Fruit fly (Drosophila melanogaster): ENCODE results near the gene Pten.

The Pten gene

DNA sequence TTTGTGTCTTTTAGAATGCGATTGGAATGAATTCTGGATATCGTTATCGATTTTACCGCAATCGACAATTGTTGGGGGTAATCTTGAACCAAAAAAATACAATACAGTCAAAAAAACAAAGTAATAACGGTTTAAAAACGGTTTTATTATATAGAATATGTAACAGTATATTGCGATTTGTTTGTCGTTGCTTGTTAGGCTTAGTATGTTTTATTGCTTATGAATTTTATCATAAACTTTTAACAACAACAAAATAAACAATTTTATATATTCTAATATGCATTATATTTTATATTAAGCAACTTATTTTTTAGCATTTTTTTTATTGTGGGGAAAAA is 38.9 kb upstream of the Pten start, which contains the start of gene CYLD (continued):
- no peak for TF ChIP-seq dimm (GFP tag; IDR thresholded peaks at IDR 0.05)
- no peak for TF ChIP-seq Rx (GFP tag; IDR thresholded peaks at IDR 0.05)
- TF ChIP-seq hb (GFP tag; IDR thresholded peaks at IDR 0.05; ENCODE audit: partially characterized antibody), result no peak
- peak; percentile 58 for TF ChIP-seq CG13894 (tag; optimal IDR thresholded peaks at IDR 0.05)
- no peak for TF ChIP-seq CG2199 (GFP tag; IDR thresholded peaks at IDR 0.05)
- TF ChIP-seq kni (GFP tag; optimal IDR thresholded peaks at IDR 0.05), result no peak
- TF ChIP-seq CG2129 (GFP tag; IDR thresholded peaks at IDR 0.05; ENCODE audit: partially characterized antibody), result no peak
- no peak for TF ChIP-seq CG6813 (GFP tag; optimal IDR thresholded peaks at IDR 0.05)
- TF ChIP-seq CG34422 (GFP tag; IDR thresholded peaks at IDR 0.05), result no peak; the same call in 2 of the 3 replicates
- TF ChIP-seq tap (tag; optimal IDR thresholded peaks at IDR 0.05), result peak; percentile 68
- no peak for TF ChIP-seq knrl (GFP tag; IDR thresholded peaks at IDR 0.05; ENCODE audit: partially characterized antibody)
- no peak for TF ChIP-seq luna (GFP tag; optimal IDR thresholded peaks at IDR 0.05)
- peak; percentile 49 for TF ChIP-seq CG15696 (tag; optimal IDR thresholded peaks at IDR 0.05)
- peak; percentile 15 for TF ChIP-seq Dp (GFP tag; optimal IDR thresholded peaks at IDR 0.05)
- TF ChIP-seq CG14860 (GFP tag; IDR thresholded peaks at IDR 0.05; ENCODE audit: partially characterized antibody), result no peak; the same call in 2 of the 3 replicates
- peak; percentile 67 for TF ChIP-seq CG2116 (GFP tag; optimal IDR thresholded peaks at IDR 0.05)
- TF ChIP-seq Fer2 (tag; optimal IDR thresholded peaks at IDR 0.05), result peak; percentile 19
- peak; percentile 60 for TF ChIP-seq CG4820 (GFP tag; optimal IDR thresholded peaks at IDR 0.05)
- peak; percentile 67 for TF ChIP-seq stwl (tag; optimal IDR thresholded peaks at IDR 0.05)
- 0 out of 3 replicates have a peak, but pooled peaks have one; percentile 18 for TF ChIP-seq CG7357 (GFP tag; IDR thresholded peaks at IDR 0.05)
- TF ChIP-seq Antp (GFP tag; optimal IDR thresholded peaks at IDR 0.05), result no peak
- no peak for TF ChIP-seq CG11456 (GFP tag; IDR thresholded peaks at IDR 0.05)
- no peak for TF ChIP-seq pfk (GFP tag; optimal IDR thresholded peaks at IDR 0.05)
- TF ChIP-seq grau (tag; optimal IDR thresholded peaks at IDR 0.05), result peak; percentile 78
- no peak for TF ChIP-seq CG14667 (GFP tag; IDR thresholded peaks at IDR 0.05)
- peak; percentile 70 for TF ChIP-seq cwo (GFP tag; optimal IDR thresholded peaks at IDR 0.05)
- TF ChIP-seq az2 (GFP tag; optimal IDR thresholded peaks at IDR 0.05), result peak; percentile 77
- TF ChIP-seq Doc3 (GFP tag; IDR thresholded peaks at IDR 0.05; ENCODE audit: partially characterized antibody), result no peak
- TF ChIP-seq CG10654 (GFP tag; optimal IDR thresholded peaks at IDR 0.05), result peak; percentile 61
- TF ChIP-seq Spps (tag; optimal IDR thresholded peaks at IDR 0.05), result peak; percentile 72
- TF ChIP-seq Med (GFP tag), result peak; percentile 83
- peak; percentile 42 for TF ChIP-seq CG18764 (GFP tag; optimal IDR thresholded peaks at IDR 0.05)
- TF ChIP-seq Usf (GFP tag; optimal IDR thresholded peaks at IDR 0.05), result no peak
- no peak for TF ChIP-seq Dip2 (GFP tag; IDR thresholded peaks at IDR 0.05)
- TF ChIP-seq CG31365 (tag; optimal IDR thresholded peaks at IDR 0.05), result no peak
- no peak for TF ChIP-seq Dad (GFP tag; optimal IDR thresholded peaks at IDR 0.05)
- TF ChIP-seq CG9876 (GFP tag; optimal IDR thresholded peaks at IDR 0.05), result no peak
- no peak for TF ChIP-seq eyg (GFP tag; optimal IDR thresholded peaks at IDR 0.05)
- TF ChIP-seq slou (GFP tag; optimal IDR thresholded peaks at IDR 0.05), result peak; percentile 73
- TF ChIP-seq CG16815 (GFP tag; optimal IDR thresholded peaks at IDR 0.05), result no peak
- TF ChIP-seq ac (GFP tag; optimal IDR thresholded peaks at IDR 0.05), result no peak
- TF ChIP-seq dm (GFP tag; optimal IDR thresholded peaks at IDR 0.05), result no peak
- TF ChIP-seq YL-1 (GFP tag; optimal IDR thresholded peaks at IDR 0.05), result no peak
- TF ChIP-seq corto (GFP tag; optimal IDR thresholded peaks at IDR 0.05), result no peak
- no peak; the same call in 1 of the 2 replicates for TF ChIP-seq Scr (GFP tag; IDR thresholded peaks at IDR 0.05; ENCODE audit: partially characterized antibody)
- TF ChIP-seq usp (GFP tag; optimal IDR thresholded peaks at IDR 0.05), result no peak
- TF ChIP-seq CG17802 (tag; optimal IDR thresholded peaks at IDR 0.05), result no peak
- peak; percentile 37 for TF ChIP-seq nerfin-1 (tag; optimal IDR thresholded peaks at IDR 0.05)
- TF ChIP-seq fu2 (GFP tag; optimal IDR thresholded peaks at IDR 0.05), result no peak
- TF ChIP-seq gcm (GFP tag; optimal IDR thresholded peaks at IDR 0.05), result peak; percentile 73
- TF ChIP-seq Hand (GFP tag; optimal IDR thresholded peaks at IDR 0.05), result no peak
